Worm (Caenorhabditis elegans): ENCODE results near the gene oac-3.

DNA sequence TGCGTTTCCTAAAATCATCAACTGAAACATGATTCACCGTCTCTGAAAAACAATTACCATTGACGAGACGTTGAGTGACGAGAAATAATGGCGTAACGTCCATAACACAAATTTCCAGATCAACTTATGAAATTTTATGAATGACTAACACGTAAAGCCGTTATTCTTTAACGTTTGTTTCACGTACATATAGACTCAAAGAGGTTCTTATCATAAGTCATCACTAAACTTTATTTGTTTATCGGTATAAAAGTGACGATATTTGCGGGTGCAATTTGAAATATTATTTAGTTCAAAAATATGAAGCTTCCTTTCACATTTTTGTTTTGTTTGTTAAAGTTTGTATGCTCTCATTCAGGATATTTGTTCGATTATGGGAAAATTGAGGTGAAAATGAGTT lies at the start of gene oac-3:
- TF ChIP-seq him-1 (tag; optimal IDR thresholded peaks at IDR 0.05) = no peak
- TF ChIP-seq W03F9.2 (tag; optimal IDR thresholded peaks at IDR 0.05) = no peak
- TF ChIP-seq dao-5 (tag; optimal IDR thresholded peaks at IDR 0.05) = no peak
